Fruit fly (Drosophila melanogaster) S2 (cell line): ENCODE measurements around the gene CG1979.

Experiments
- CG8478 ChIP-seq: fragments of >200 bp; optimal IDR thresholded peaks from 2 replicates; lab custom pipeline; 2018
- CTCF ChIP-seq, 2 experiments: fragments of >200 bp; optimal IDR thresholded peaks; 2 replicates each; lab custom pipeline; 2018

DNA sequence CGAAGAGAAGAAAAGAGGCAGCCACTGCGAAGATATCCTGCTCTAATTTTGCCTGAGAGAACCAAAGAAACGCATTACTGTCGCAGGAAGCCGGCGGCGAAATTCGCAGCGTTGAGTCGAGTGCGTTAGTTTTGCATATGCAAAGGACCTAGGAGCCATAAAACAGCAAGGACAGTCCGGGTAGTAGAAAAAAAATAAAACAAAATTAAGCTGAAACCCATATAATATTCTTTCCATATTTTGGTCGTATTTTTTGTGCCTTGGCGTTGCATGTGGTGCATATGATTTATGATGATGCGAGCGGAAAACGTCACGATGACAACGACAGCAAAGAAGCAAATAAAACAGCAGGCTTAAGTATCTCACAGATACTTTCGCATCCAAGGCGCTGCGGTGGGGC is 20.7 kb upstream of the CG1979 start:
- TF ChIP-seq CG8478 (lab: Kevin White, UChicago), result no peak
- no peak for TF ChIP-seq CTCF (optimal IDR thresholded peaks at IDR 0.05; lab: Kevin White, UChicago)
